Worm (Caenorhabditis elegans): ENCODE measurements around the gene Y53G8AR.8.

DNA sequence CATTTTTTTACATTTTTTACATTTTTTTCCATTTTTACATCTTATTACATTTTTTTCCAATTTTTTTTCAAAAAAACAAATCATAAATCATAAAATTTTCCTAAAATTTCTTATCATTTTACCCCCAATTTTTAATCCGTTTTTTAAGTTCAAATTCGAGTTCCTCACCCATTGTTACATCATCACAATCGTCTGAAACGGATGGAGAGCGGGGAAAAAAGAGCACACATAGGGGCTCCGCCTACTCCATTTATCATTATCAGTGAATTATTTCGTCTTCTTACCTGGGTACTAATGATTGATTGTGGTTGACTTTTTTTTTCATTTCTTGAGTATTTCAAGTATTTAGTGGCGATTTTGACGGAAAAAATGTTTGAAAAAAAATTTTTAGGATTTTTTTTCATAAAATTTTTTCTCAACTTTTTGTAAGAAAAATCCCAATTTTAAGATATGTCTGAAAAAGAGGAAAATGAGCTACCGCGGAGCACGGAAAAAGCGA lies 12.2 kb downstream of the Y53G8AR.8 start, which contains the start of gene mfsd-8:
- no peak for TF ChIP-seq ama-1 (optimal IDR thresholded peaks at IDR 0.05)
- TF ChIP-seq tra-4 (tag; optimal IDR thresholded peaks at IDR 0.05), result no peak

Data from whole organism, early embryonic.